Fruit fly (Drosophila melanogaster): ENCODE results near the gene CG2519.

The CG2519 gene

DNA sequence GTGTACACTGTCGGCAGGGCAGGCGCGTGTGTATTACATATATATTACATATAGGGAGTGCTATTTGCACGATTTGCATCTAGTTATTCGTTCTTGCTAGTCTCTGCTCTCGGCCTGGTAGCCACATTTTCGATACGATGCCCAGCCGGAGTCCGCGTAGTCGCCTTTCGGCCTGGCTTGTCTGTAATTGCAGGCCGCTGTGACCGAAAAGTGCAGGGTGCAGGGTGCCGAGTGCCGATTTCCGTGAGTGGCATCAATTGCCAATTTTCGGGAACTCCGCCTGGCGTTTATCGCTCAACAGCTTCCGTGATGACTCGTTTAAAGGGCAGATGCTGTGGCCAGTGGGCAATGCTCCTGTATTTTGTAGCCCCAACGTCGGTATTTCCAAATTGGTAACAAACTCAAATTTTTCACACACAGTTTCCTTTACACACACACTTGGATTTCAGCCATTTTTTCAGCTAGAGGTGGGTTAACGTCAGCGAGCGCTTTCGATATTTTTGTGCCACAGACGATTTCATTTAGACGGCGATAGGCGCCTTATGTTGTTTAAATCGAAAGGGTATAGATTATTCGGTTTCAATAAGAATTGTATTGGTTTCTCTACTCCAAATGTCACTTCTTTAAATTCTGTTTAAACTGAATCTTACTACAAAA, 40.4 kb upstream of the CG2519 start, which contains the start of gene CG2926 (continued):
- TF ChIP-seq Oli (tag; optimal IDR thresholded peaks at IDR 0.05), result no peak
- no peak for TF ChIP-seq CG31441 (GFP tag; IDR thresholded peaks at IDR 0.05)
- TF ChIP-seq sd (tag; optimal IDR thresholded peaks at IDR 0.05), result no peak
- no peak for TF ChIP-seq TFAM (GFP tag; optimal IDR thresholded peaks at IDR 0.05)
- TF ChIP-seq CG10321 (GFP tag; IDR thresholded peaks at IDR 0.05), result no peak
- TF ChIP-seq wor (GFP tag; IDR thresholded peaks at IDR 0.05), result no peak
- no peak for TF ChIP-seq Nf-YC (tag; optimal IDR thresholded peaks at IDR 0.05)
- TF ChIP-seq CG10366 (GFP tag; IDR thresholded peaks at IDR 0.05), result no peak
- TF ChIP-seq CG6654 (GFP tag; optimal IDR thresholded peaks at IDR 0.05), result no peak
- TF ChIP-seq Ets65A (GFP tag), result peak; percentile 93
- TF ChIP-seq PHDP (tag; optimal IDR thresholded peaks at IDR 0.05), result no peak
- TF ChIP-seq ken (GFP tag; IDR thresholded peaks at IDR 0.05), result no peak
- peak; percentile 81 for TF ChIP-seq Dref (GFP tag; IDR thresholded peaks at IDR 0.05)
- no peak for TF ChIP-seq Ssrp (tag; optimal IDR thresholded peaks at IDR 0.05)
- TF ChIP-seq CG12071 (GFP tag; optimal IDR thresholded peaks at IDR 0.05), result no peak
- peak; percentile 44 for TF ChIP-seq CG9609 (GFP tag; optimal IDR thresholded peaks at IDR 0.05)
- TF ChIP-seq CG3995 (GFP tag; optimal IDR thresholded peaks at IDR 0.05), result peak; percentile 65
- no peak for TF ChIP-seq kni (GFP tag; optimal IDR thresholded peaks at IDR 0.05)
- TF ChIP-seq CG6272 (GFP tag; IDR thresholded peaks at IDR 0.05), result peak; percentile 62
- TF ChIP-seq CG1832 (GFP tag; optimal IDR thresholded peaks at IDR 0.05), result no peak
- TF ChIP-seq Rfx (GFP tag; IDR thresholded peaks at IDR 0.05), result peak; percentile 78
- no peak for TF ChIP-seq CG7556 (GFP tag; optimal IDR thresholded peaks at IDR 0.05)
- TF ChIP-seq CTCF (GFP tag; optimal IDR thresholded peaks at IDR 0.05), result no peak
- TF ChIP-seq CG10543 (GFP tag; optimal IDR thresholded peaks at IDR 0.05), result no peak
- no peak; the same call in 2 of the 3 replicates for TF ChIP-seq Mrtf (GFP tag; IDR thresholded peaks at IDR 0.05)
- no peak for TF ChIP-seq Atf3 (GFP tag; optimal IDR thresholded peaks at IDR 0.05)
- peak; percentile 33 for TF ChIP-seq pnt (GFP tag; optimal IDR thresholded peaks at IDR 0.05)
- no peak for TF ChIP-seq dati (GFP tag; IDR thresholded peaks at IDR 0.05)
- no peak for TF ChIP-seq Drgx (GFP tag; IDR thresholded peaks at IDR 0.05)
- TF ChIP-seq CG8765 (GFP tag; IDR thresholded peaks at IDR 0.05), result no peak
- TF ChIP-seq HHEX (GFP tag; optimal IDR thresholded peaks at IDR 0.05), result no peak
- TF ChIP-seq CG14860 (GFP tag; IDR thresholded peaks at IDR 0.05; ENCODE audit: partially characterized antibody), result peak; percentile 85
- no peak for TF ChIP-seq CG12236 (GFP tag; optimal IDR thresholded peaks at IDR 0.05)
- TF ChIP-seq gsb (GFP tag; IDR thresholded peaks at IDR 0.05), result 0 out of 2 replicates have a peak, but pooled peaks have one; percentile 5
- TF ChIP-seq Hr51 (GFP tag; optimal IDR thresholded peaks at IDR 0.05), result no peak
- peak; percentile 93 for TF ChIP-seq Elba2 (GFP tag; optimal IDR thresholded peaks at IDR 0.05)
- TF ChIP-seq org-1 (GFP tag; optimal IDR thresholded peaks at IDR 0.05), result no peak
- no peak for TF ChIP-seq scrt (GFP tag; optimal IDR thresholded peaks at IDR 0.05)
- TF ChIP-seq ab (GFP tag; optimal IDR thresholded peaks at IDR 0.05), result no peak
- no peak for TF ChIP-seq CG12391 (tag; optimal IDR thresholded peaks at IDR 0.05)
- TF ChIP-seq so (GFP tag; IDR thresholded peaks at IDR 0.05), result no peak
- TF ChIP-seq CG2202 (tag; optimal IDR thresholded peaks at IDR 0.05), result no peak
- no peak for TF ChIP-seq CG15073 (GFP tag; optimal IDR thresholded peaks at IDR 0.05)
- TF ChIP-seq CG14050 (GFP tag; IDR thresholded peaks at IDR 0.05), result no peak
- peak; percentile 28 for TF ChIP-seq kay (GFP tag; optimal IDR thresholded peaks at IDR 0.05)
- no peak for TF ChIP-seq CG12769 (tag; optimal IDR thresholded peaks at IDR 0.05)
- no peak for TF ChIP-seq CG10267 (tag; optimal IDR thresholded peaks at IDR 0.05)
- no peak for TF ChIP-seq CG7271 (tag; optimal IDR thresholded peaks at IDR 0.05)
- TF ChIP-seq CG4617 (GFP tag; optimal IDR thresholded peaks at IDR 0.05; ENCODE audit: borderline replicate concordance), result peak; percentile 79
- peak; percentile 35 for TF ChIP-seq CG17912 (GFP tag; optimal IDR thresholded peaks at IDR 0.05)
- peak; percentile 30; the same call in 1 of the 2 replicates for TF ChIP-seq CG11085 (GFP tag; IDR thresholded peaks at IDR 0.05)

Data from whole organism, embryonic.